Worm (Caenorhabditis elegans): ENCODE data around the gene scav-5.

ce11 chrX:9850258-9850657, 7.9 kb upstream of the scav-5 start, which contains the start of gene lec-8:
- TF ChIP-seq klf-2 (GFP tag; conservative IDR thresholded peaks at IDR 0.05) = no peak
- no peak for TF ChIP-seq tab-1 (GFP tag; IDR thresholded peaks at IDR 0.05)
- no peak for TF ChIP-seq ztf-23 (GFP tag; IDR thresholded peaks at IDR 0.05)
- no peak for TF ChIP-seq flt-1 (GFP tag; IDR thresholded peaks at IDR 0.05)
- no peak for TF ChIP-seq ztf-29 (GFP tag; IDR thresholded peaks at IDR 0.05)
